Worm (Caenorhabditis elegans) whole organism, L1 larva: ENCODE results near the gene srsx-14.

Experiments used
- dsc-1 ChIP-seq: sonication (generic microtip); optimal IDR thresholded peaks from 2 replicates; lab custom pipeline; 2016; ENCODE audit warnings: mild to moderate bottlenecking, missing genetic modification characterization, missing compliant biosample characterization
- elt-2 ChIP-seq: sonication (generic microtip); optimal IDR thresholded peaks from 2 replicates; lab custom pipeline; 2016; ENCODE audit warnings: missing genetic modification characterization, mild to moderate bottlenecking, inconsistent platforms, missing compliant biosample characterization, missing genetic modification reagents
- lin-15B ChIP-seq: fragments of 150-350 bp; sonication (generic microtip); optimal IDR thresholded peaks from 3 replicates; lab custom pipeline; 2014; ENCODE audit warnings: missing biosample characterization, missing genetic modification characterization
- lin-35 ChIP-seq, 2 experiments: fragments of 150-350 bp; optimal IDR thresholded peaks; 2 replicates each; lab custom pipeline; 2014; ENCODE audit warnings: missing biosample characterization in 2 of 2, missing genetic modification characterization in 2 of 2, missing genetic modification reagents in 2 of 2
- nhr-85 ChIP-seq: sonication (generic microtip); peaks from one replicate; lab custom pipeline; 2016; ENCODE audit warnings: missing genetic modification characterization, inconsistent platforms, missing compliant biosample characterization
- snpc-4 ChIP-seq: fragments of 150-350 bp; optimal IDR thresholded peaks from 2 replicates; lab custom pipeline; 2014; ENCODE audit warnings: missing biosample characterization, missing genetic modification characterization
- ztf-11 ChIP-seq, 2 experiments: sonication (generic microtip); optimal IDR thresholded peaks; 2 replicates each; lab custom pipeline; 2016 to 2017; ENCODE audit warnings: missing genetic modification characterization in 2 of 2, missing biosample characterization in 1 of 2, missing compliant biosample characterization in 1 of 2

- TF ChIP-seq dsc-1 (tag; lab: Kevin White, UChicago) (no peak), ztf-11 (tag; optimal IDR thresholded peaks at IDR 0.05; lab: Kevin White, UChicago) (no peak), snpc-4 (tag; lab: Kevin White, UChicago) (no peak), lin-35 (GFP tag; optimal IDR thresholded peaks at IDR 0.05; lab: Kevin White, UChicago) (no peak), lin-15B (tag; lab: Kevin White, UChicago) (no peak), elt-2 (tag; lab: Kevin White, UChicago) (no peak), nhr-85 (tag; lab: Kevin White, UChicago) (no peak)
These were observed 37.5 kb upstream of the srsx-14 start, which contains the start of gene bec-1 for ce11 chrIV:5664375-5665004.
